Fruit fly (Drosophila melanogaster) whole organism, embryonic: ENCODE measurements around the gene CG10560.

Experiments
- Atf-2 ChIP-seq: fragments of 200-800 bp; sonication (Bioruptor generic); optimal IDR thresholded peaks from 2 replicates; lab custom pipeline; 2016; ENCODE audit warnings: missing biosample characterization, missing genetic modification characterization
- Atf3 ChIP-seq: fragments of 200-800 bp; sonication (Bioruptor generic); optimal IDR thresholded peaks from 3 replicates; lab custom pipeline; 2016; ENCODE audit warnings: missing biosample characterization, missing genetic modification characterization
- Awh ChIP-seq: fragments of 200-800 bp; sonication (Bioruptor generic); IDR thresholded peaks from 2 replicates; pipeline ENCODE4, ENCODE4 v1.3.6; 2022; ENCODE audit warnings: missing biosample characterization, missing genetic modification characterization
- BEAF-32 ChIP-seq: fragments of 200-800 bp; sonication (Bioruptor generic); optimal IDR thresholded peaks from 3 replicates; lab custom pipeline; 2017; ENCODE audit warnings: missing biosample characterization, missing genetic modification characterization, mild to moderate bottlenecking, moderate library complexity, missing genetic modification reagents
- CG1024 ChIP-seq: fragments of 200-800 bp; sonication (Bioruptor generic); IDR thresholded peaks from 2 replicates; pipeline ENCODE4 v1.3.6; 2022; ENCODE audit warnings: missing biosample characterization, missing genetic modification characterization
- CG11504 ChIP-seq: fragments of 200-800 bp; sonication (Bioruptor generic); optimal IDR thresholded peaks from 3 replicates; lab custom pipeline; 2019; ENCODE audit warnings: missing biosample characterization, mild to moderate bottlenecking, missing genetic modification characterization, moderate library complexity
- CG11560 ChIP-seq: fragments of 200-800 bp; sonication (Bioruptor generic); IDR thresholded peaks from 3 replicates; pipeline ENCODE4 v1.3.6; 2022; ENCODE audit warnings: missing biosample characterization, missing genetic modification characterization
- CG11723 ChIP-seq: fragments of 200-800 bp; sonication (Bioruptor generic); optimal IDR thresholded peaks from 2 replicates; lab custom pipeline; 2017; ENCODE audit warnings: missing biosample characterization, mild to moderate bottlenecking, missing genetic modification characterization
- CG12236 ChIP-seq: fragments of 200-800 bp; sonication (Bioruptor generic); optimal IDR thresholded peaks from 2 replicates; lab custom pipeline; 2016; ENCODE audit warnings: missing biosample characterization, missing genetic modification characterization
- CG12769 ChIP-seq: fragments of 200-800 bp; sonication (Bioruptor generic); optimal IDR thresholded peaks from 2 replicates; lab custom pipeline; 2019; ENCODE audit warnings: missing biosample characterization, mild to moderate bottlenecking, missing genetic modification characterization, moderate library complexity
- CG14965 ChIP-seq: fragments of 200-800 bp; sonication (Bioruptor generic); optimal IDR thresholded peaks from 2 replicates; lab custom pipeline; 2016; ENCODE audit warnings: missing biosample characterization, missing genetic modification characterization, borderline replicate concordance
- CG16815 ChIP-seq: fragments of 200-800 bp; sonication (Bioruptor generic); optimal IDR thresholded peaks from 3 replicates; lab custom pipeline; 2017; ENCODE audit warnings: missing biosample characterization, mild to moderate bottlenecking, missing genetic modification characterization
- CG30020 ChIP-seq: fragments of 200-800 bp; optimal IDR thresholded peaks from 2 replicates; lab custom pipeline; 2019; ENCODE audit warnings: missing biosample characterization, mild to moderate bottlenecking, missing genetic modification characterization, moderate library complexity
- CG30431 ChIP-seq: fragments of 200-800 bp; sonication (Bioruptor generic); optimal IDR thresholded peaks from 2 replicates; lab custom pipeline; 2017; ENCODE audit warnings: missing biosample characterization, missing genetic modification characterization
- CG3838 ChIP-seq: fragments of 200-800 bp; sonication (Bioruptor generic); optimal IDR thresholded peaks from 3 replicates; lab custom pipeline; 2016; ENCODE audit warnings: missing biosample characterization, missing genetic modification characterization
- CG4360 ChIP-seq: fragments of 200-800 bp; sonication (Bioruptor generic); IDR thresholded peaks from 2 replicates; pipeline ENCODE4 v1.3.6; 2022; ENCODE audit warnings: missing biosample characterization, missing genetic modification characterization
- CG5953 ChIP-seq: fragments of 200-800 bp; sonication (Bioruptor generic); IDR thresholded peaks from 2 replicates; pipeline ENCODE4 v1.3.6; 2022; ENCODE audit warnings: missing biosample characterization, missing genetic modification characterization
- CG6765 ChIP-seq: fragments of 200-800 bp; sonication (Bioruptor generic); optimal IDR thresholded peaks from 3 replicates; lab custom pipeline; 2017; ENCODE audit warnings: missing biosample characterization, mild to moderate bottlenecking, missing genetic modification characterization
- CG9215 ChIP-seq: fragments of 200-800 bp; sonication (Bioruptor generic); IDR thresholded peaks from 2 replicates; pipeline ENCODE4 v1.3.6; 2022; ENCODE audit warnings: missing biosample characterization, missing genetic modification characterization
- CG9817 ChIP-seq: fragments of 200-800 bp; sonication (Bioruptor generic); optimal IDR thresholded peaks from 2 replicates; lab custom pipeline; 2018; ENCODE audit warnings: missing biosample characterization, mild to moderate bottlenecking, missing genetic modification characterization, moderate library complexity
- Dbx ChIP-seq: fragments of 200-800 bp; sonication (Bioruptor generic); IDR thresholded peaks from 3 replicates; pipeline ENCODE4 v1.3.6; 2022; ENCODE audit warnings: missing biosample characterization, missing genetic modification characterization
- Doc2 ChIP-seq: fragments of 200-800 bp; sonication (Bioruptor generic); IDR thresholded peaks from 2 replicates; pipeline ENCODE4 v1.3.6; 2022; ENCODE audit warnings: missing biosample characterization, missing genetic modification characterization
- Dp ChIP-seq: fragments of 200-800 bp; sonication (Bioruptor generic); optimal IDR thresholded peaks from 2 replicates; lab custom pipeline; 2018; ENCODE audit warnings: missing biosample characterization, mild to moderate bottlenecking, missing genetic modification characterization, moderate library complexity
- GATAe ChIP-seq: fragments of 200-800 bp; sonication (Bioruptor generic); conservative IDR thresholded peaks from 2 replicates; pipeline ENCODE4 v1.3.6; 2022; ENCODE audit warnings: missing biosample characterization, missing genetic modification characterization
- H15 ChIP-seq: fragments of 200-800 bp; sonication (Bioruptor generic); IDR thresholded peaks from 3 replicates; pipeline ENCODE4 v1.3.6; 2022; ENCODE audit warnings: missing biosample characterization, missing genetic modification characterization
- Hsf ChIP-seq: fragments of 200-800 bp; sonication (Bioruptor generic); optimal IDR thresholded peaks from 3 replicates; lab custom pipeline; 2016; ENCODE audit warnings: missing biosample characterization, missing genetic modification characterization
- Oaz ChIP-seq: fragments of 200-800 bp; sonication (Bioruptor generic); IDR thresholded peaks from 2 replicates; pipeline ENCODE4 v1.3.6; 2022; ENCODE audit warnings: missing biosample characterization, missing genetic modification characterization
- Rx ChIP-seq: fragments of 200-800 bp; sonication (Bioruptor generic); IDR thresholded peaks from 2 replicates; pipeline ENCODE4 v1.3.6; 2022; ENCODE audit warnings: missing biosample characterization, missing genetic modification characterization
- Taf1 ChIP-seq: fragments of 200-800 bp; sonication (Bioruptor generic); IDR thresholded peaks from 2 replicates; pipeline ENCODE4 v1.3.6; 2022; ENCODE audit warnings: missing biosample characterization, missing genetic modification characterization
- Vsx1 ChIP-seq: fragments of 200-800 bp; sonication (Bioruptor generic); optimal IDR thresholded peaks from 2 replicates; lab custom pipeline; 2017; ENCODE audit warnings: missing biosample characterization, mild to moderate bottlenecking, missing genetic modification characterization, missing genetic modification reagents
- ash1 ChIP-seq: fragments of 200-800 bp; sonication (Bioruptor generic); optimal IDR thresholded peaks from 2 replicates; lab custom pipeline; 2018; ENCODE audit warnings: missing biosample characterization, mild to moderate bottlenecking, missing genetic modification characterization
- corto ChIP-seq: fragments of 200-800 bp; sonication (Bioruptor generic); optimal IDR thresholded peaks from 2 replicates; lab custom pipeline; 2016; ENCODE audit warnings: missing biosample characterization, mild to moderate bottlenecking, missing genetic modification characterization, moderate library complexity
- dmrt11E ChIP-seq: fragments of 200-800 bp; sonication (Bioruptor generic); optimal IDR thresholded peaks from 3 replicates; lab custom pipeline; 2018; ENCODE audit warnings: missing biosample characterization, mild to moderate bottlenecking, missing genetic modification characterization, moderate library complexity
- exex ChIP-seq: fragments of 200-800 bp; sonication (Bioruptor generic); optimal IDR thresholded peaks from 4 replicates; lab custom pipeline; 2018; ENCODE audit warnings: missing biosample characterization, mild to moderate bottlenecking, missing genetic modification characterization, moderate library complexity
- gcm ChIP-seq: fragments of 200-800 bp; sonication (Bioruptor generic); optimal IDR thresholded peaks from 2 replicates; lab custom pipeline; 2019; ENCODE audit warnings: missing biosample characterization, mild to moderate bottlenecking, missing genetic modification characterization, moderate library complexity
- gem ChIP-seq: fragments of 200-800 bp; sonication (Bioruptor generic); optimal IDR thresholded peaks from 2 replicates; lab custom pipeline; 2019; ENCODE audit warnings: missing biosample characterization, mild to moderate bottlenecking, missing genetic modification characterization, moderate library complexity
- grn ChIP-seq: fragments of 200-800 bp; sonication (Bioruptor generic); optimal IDR thresholded peaks from 3 replicates; lab custom pipeline; 2017; ENCODE audit warnings: missing biosample characterization, missing genetic modification characterization
- gsb ChIP-seq: fragments of 200-800 bp; sonication (Bioruptor generic); IDR thresholded peaks from 2 replicates; pipeline ENCODE4 v1.3.6; 2022; ENCODE audit warnings: missing biosample characterization, missing genetic modification characterization
- lab ChIP-seq: fragments of 200-800 bp; sonication (Bioruptor generic); optimal IDR thresholded peaks from 3 replicates; lab custom pipeline; 2017; ENCODE audit warnings: missing biosample characterization, missing genetic modification characterization, mild to moderate bottlenecking, moderate library complexity, missing genetic modification reagents
- lov ChIP-seq, 2 experiments: fragments of 200-800 bp in 1 of 2; fragments of >200 bp in 1 of 2; sonication (Bioruptor generic) in 1 of 2; IDR thresholded peaks in 1 of 2; optimal IDR thresholded peaks in 1 of 2; 2 replicates in 1 of 2; 3 replicates in 1 of 2; pipeline versions ENCODE4 v1.3.6 to Lab custom; 2017 to 2022; ENCODE audit warnings: missing biosample characterization in 1 of 2, missing genetic modification characterization in 1 of 2
- mirr ChIP-seq: fragments of 200-800 bp; sonication (Bioruptor generic); optimal IDR thresholded peaks from 3 replicates; lab custom pipeline; 2018; ENCODE audit warnings: missing biosample characterization, mild to moderate bottlenecking, missing genetic modification characterization
- org-1 ChIP-seq: fragments of 200-800 bp; sonication (Bioruptor generic); optimal IDR thresholded peaks from 2 replicates; lab custom pipeline; 2017; ENCODE audit warnings: missing biosample characterization, missing genetic modification characterization
- psq ChIP-seq: fragments of 200-800 bp; sonication (Bioruptor generic); optimal IDR thresholded peaks from 2 replicates; lab custom pipeline; 2017; ENCODE audit warnings: missing biosample characterization, missing genetic modification characterization
- sd ChIP-seq: fragments of 200-800 bp; sonication (Bioruptor generic); optimal IDR thresholded peaks from 3 replicates; lab custom pipeline; 2018; ENCODE audit warnings: missing biosample characterization, mild to moderate bottlenecking, missing genetic modification characterization, moderate library complexity
- sna ChIP-seq: fragments of 200-800 bp; sonication (Bioruptor generic); IDR thresholded peaks from 2 replicates; pipeline ENCODE4 v1.3.6; 2022; ENCODE audit warnings: missing biosample characterization, missing genetic modification characterization; ENCODE audit not compliant: partially characterized antibody
- sqz ChIP-seq: fragments of 200-800 bp; sonication (Bioruptor generic); optimal IDR thresholded peaks from 3 replicates; lab custom pipeline; 2018; ENCODE audit warnings: missing biosample characterization, mild to moderate bottlenecking, missing genetic modification characterization
- stc ChIP-seq: fragments of 200-800 bp; sonication (Bioruptor generic); IDR thresholded peaks from 2 replicates; pipeline ENCODE4 v1.3.6; 2022; ENCODE audit warnings: missing biosample characterization, missing genetic modification characterization
- sug ChIP-seq: fragments of 200-800 bp; optimal IDR thresholded peaks from 2 replicates; lab custom pipeline; 2019; ENCODE audit warnings: missing biosample characterization, mild to moderate bottlenecking, missing genetic modification characterization, moderate library complexity
- unpg ChIP-seq: fragments of 200-800 bp; sonication (Bioruptor generic); optimal IDR thresholded peaks from 3 replicates; lab custom pipeline; 2018; ENCODE audit warnings: missing biosample characterization, mild to moderate bottlenecking, missing genetic modification characterization, moderate library complexity
- usp ChIP-seq: fragments of >200 bp; optimal IDR thresholded peaks from 2 replicates; lab custom pipeline; 2017; ENCODE audit warnings: missing biosample characterization, missing genetic modification characterization
- zfh2 ChIP-seq: fragments of 200-800 bp; sonication (Bioruptor generic); optimal IDR thresholded peaks from 2 replicates; lab custom pipeline; 2016; ENCODE audit warnings: missing biosample characterization, missing genetic modification characterization

The CG10560 gene

dm6 chr3R:25310843-25311242 is 9.1 kb downstream of the CG10560 start, which contains the start of gene CG31099:
Gene CG31099, minus strand, starts transcription at chr3R:25310943.
- TF ChIP-seq unpg (GFP tag; lab: Kevin White, UChicago) = no peak
- TF ChIP-seq CG6765 = no peak
- TF ChIP-seq Awh (GFP tag; lab: Robert Waterston, UW) = no peak
- TF ChIP-seq Hsf (GFP tag; lab: Kevin White, UChicago) = no peak
- TF ChIP-seq org-1 (GFP tag; lab: Kevin White, UChicago) = no peak
- TF ChIP-seq CG16815 (GFP tag; lab: Kevin White, UChicago) = no peak
- TF ChIP-seq Atf3 = no peak
- no peak for TF ChIP-seq CG5953
- TF ChIP-seq Taf1 = no peak
- no peak for TF ChIP-seq H15 (GFP tag; lab: Robert Waterston, UW)
- TF ChIP-seq grn (GFP tag; lab: Kevin White, UChicago) = no peak
- TF ChIP-seq sna = no peak

dm6 chr3R:25309175-25309574 is 10.7 kb downstream of the CG10560 start:
- TF ChIP-seq CG11723 (GFP tag; lab: Kevin White, UChicago) (no peak), ash1 (GFP tag; lab: Kevin White, UChicago) (no peak), dmrt11E (tag; lab: Kevin White, UChicago) (no peak), CG3838 (GFP tag; lab: Kevin White, UChicago) (no peak), BEAF-32 (no peak), lab (peak; percentile 53), Atf-2 (GFP tag; lab: Kevin White, UChicago) (no peak), corto (no peak), CG9215 (GFP tag; lab: Robert Waterston, UW) (no peak), lov (optimal IDR thresholded peaks at IDR 0.05; lab: Kevin White, UChicago) (no peak), lov (GFP tag; IDR thresholded peaks at IDR 0.05; lab: Robert Waterston, UW) (no peak), zfh2 (no peak), sug (tag; lab: Kevin White, UChicago) (peak; percentile 69), sd (tag; lab: Kevin White, UChicago) (peak; percentile 3), sqz (no peak), grn (GFP tag; lab: Kevin White, UChicago) (peak; percentile 38), CG4360 (no peak), CG30020 (no peak), gem (tag; lab: Kevin White, UChicago) (no peak), Rx (GFP tag; lab: Robert Waterston, UW) (no peak), CG14965 (GFP tag; lab: Kevin White, UChicago) (no peak), Oaz (GFP tag; lab: Robert Waterston, UW) (no peak), CG30431 (GFP tag; lab: Kevin White, UChicago) (no peak), Dbx (GFP tag; lab: Robert Waterston, UW) (no peak), CG12236 (no peak), Doc2 (GFP tag; lab: Robert Waterston, UW) (no peak), Dp (no peak), mirr (peak; percentile 64), psq (GFP tag; lab: Kevin White, UChicago) (no peak), CG11560 (tag; lab: Robert Waterston, UW) (no peak), CG1024 (GFP tag; lab: Robert Waterston, UW) (no peak), CG11504 (tag; lab: Kevin White, UChicago) (no peak), stc (GFP tag; lab: Robert Waterston, UW) (no peak), gcm (GFP tag; lab: Kevin White, UChicago) (no peak), gsb (GFP tag; lab: Robert Waterston, UW) (no peak), Vsx1 (GFP tag; lab: Kevin White, UChicago) (peak; percentile 33), usp (no peak), CG12769 (tag; lab: Kevin White, UChicago) (peak; percentile 19), CG9817 (no peak), GATAe (GFP tag; lab: Robert Waterston, UW) (0 out of 2 replicates have a peak, but pooled peaks have one; percentile 21), exex (tag; lab: Kevin White, UChicago) (peak; percentile 97)
